Fruit fly (Drosophila melanogaster) whole organism, embryonic: Measurements from ENCODE around the gene Tis11.
A peak's percentile ranks its signal among the peaks of the same experiment; 100 is the strongest.

ENCODE experiments used
- Atf3 ChIP-seq: fragments of 200-800 bp; sonication (Bioruptor generic); optimal IDR thresholded peaks from 3 replicates; lab custom pipeline; 2016; ENCODE audit warnings: missing biosample characterization, missing genetic modification characterization
- Bgb ChIP-seq: fragments of 200-800 bp; sonication (Bioruptor generic); IDR thresholded peaks from 2 replicates; pipeline ENCODE4 v1.3.6; 2022; ENCODE audit warnings: missing biosample characterization, missing genetic modification characterization; ENCODE audit not compliant: partially characterized antibody
- CG11560 ChIP-seq: fragments of 200-800 bp; sonication (Bioruptor generic); IDR thresholded peaks from 3 replicates; pipeline ENCODE4 v1.3.6; 2022; ENCODE audit warnings: missing biosample characterization, missing genetic modification characterization
- CG11723 ChIP-seq: fragments of 200-800 bp; sonication (Bioruptor generic); optimal IDR thresholded peaks from 2 replicates; lab custom pipeline; 2017; ENCODE audit warnings: missing biosample characterization, mild to moderate bottlenecking, missing genetic modification characterization
- CG12104 ChIP-seq: fragments of 200-800 bp; sonication (Bioruptor generic); optimal IDR thresholded peaks from 3 replicates; lab custom pipeline; 2016; ENCODE audit warnings: missing biosample characterization, missing genetic modification characterization
- CG1233 ChIP-seq: fragments of 200-800 bp; sonication (Bioruptor generic); optimal IDR thresholded peaks from 4 replicates; lab custom pipeline; 2018; ENCODE audit warnings: missing biosample characterization, mild to moderate bottlenecking, missing genetic modification characterization
- CG12659 ChIP-seq: fragments of 200-800 bp; sonication (Bioruptor generic); optimal IDR thresholded peaks from 3 replicates; lab custom pipeline; 2017; ENCODE audit warnings: mild to moderate bottlenecking, missing biosample characterization, missing genetic modification reagents, missing genetic modification characterization
- CG13296 ChIP-seq: fragments of 200-800 bp; sonication (Bioruptor generic); optimal IDR thresholded peaks from 3 replicates; lab custom pipeline; 2018; ENCODE audit warnings: missing biosample characterization, mild to moderate bottlenecking, missing genetic modification characterization
- CG13624 ChIP-seq: fragments of 200-800 bp; sonication (Bioruptor generic); optimal IDR thresholded peaks from 2 replicates; lab custom pipeline; 2016; ENCODE audit warnings: missing biosample characterization, missing genetic modification characterization
- CG18011 ChIP-seq: fragments of 200-800 bp; sonication (Bioruptor generic); optimal IDR thresholded peaks from 2 replicates; lab custom pipeline; 2017; ENCODE audit warnings: missing biosample characterization, missing genetic modification characterization, mild to moderate bottlenecking, moderate library complexity, missing genotype
- CG18476 ChIP-seq: fragments of 200-800 bp; sonication (Bioruptor generic); optimal IDR thresholded peaks from 2 replicates; lab custom pipeline; 2016; ENCODE audit warnings: missing biosample characterization, mild to moderate bottlenecking, missing genetic modification characterization
- CG2202 ChIP-seq: fragments of 200-800 bp; sonication (Bioruptor generic); optimal IDR thresholded peaks from 2 replicates; lab custom pipeline; 2018; ENCODE audit warnings: missing biosample characterization, mild to moderate bottlenecking, missing genetic modification characterization
- CG2875 ChIP-seq: fragments of 200-800 bp; sonication (Bioruptor generic); optimal IDR thresholded peaks from 2 replicates; lab custom pipeline; 2017; ENCODE audit warnings: missing biosample characterization, mild to moderate bottlenecking, missing genetic modification characterization, missing genetic modification reagents
- CG31365 ChIP-seq: fragments of 200-800 bp; sonication (Bioruptor generic); optimal IDR thresholded peaks from 2 replicates; lab custom pipeline; 2018; ENCODE audit warnings: missing biosample characterization, mild to moderate bottlenecking, missing genetic modification characterization
- CG32772 ChIP-seq: fragments of 200-800 bp; sonication (Bioruptor generic); IDR thresholded peaks from 2 replicates; pipeline ENCODE4 v1.3.6; 2022; ENCODE audit warnings: missing biosample characterization, missing genetic modification characterization
- CG3995 ChIP-seq: fragments of 200-800 bp; sonication (Bioruptor generic); optimal IDR thresholded peaks from 3 replicates; lab custom pipeline; 2016; ENCODE audit warnings: missing biosample characterization, missing genetic modification characterization
- CG4328 ChIP-seq: fragments of 200-800 bp; sonication (Bioruptor generic); optimal IDR thresholded peaks from 3 replicates; lab custom pipeline; 2017; ENCODE audit warnings: missing biosample characterization, missing genetic modification reagents, missing genetic modification characterization
- CG5953 ChIP-seq: fragments of 200-800 bp; sonication (Bioruptor generic); IDR thresholded peaks from 2 replicates; pipeline ENCODE4 v1.3.6; 2022; ENCODE audit warnings: missing biosample characterization, missing genetic modification characterization
- CG6813 ChIP-seq: fragments of 200-800 bp; sonication (Bioruptor generic); optimal IDR thresholded peaks from 2 replicates; lab custom pipeline; 2017; ENCODE audit warnings: missing biosample characterization, missing genetic modification characterization, mild to moderate bottlenecking, moderate library complexity, missing genetic modification reagents
- CG9437 ChIP-seq: fragments of 200-800 bp; sonication (Bioruptor generic); optimal IDR thresholded peaks from 2 replicates; lab custom pipeline; 2018; ENCODE audit warnings: missing biosample characterization, mild to moderate bottlenecking, missing genetic modification characterization
- Gug ChIP-seq: fragments of 200-800 bp; sonication (Bioruptor generic); IDR thresholded peaks from 4 replicates; pipeline ENCODE4 v1.3.6; 2022; ENCODE audit warnings: missing biosample characterization, missing genetic modification characterization
- HmgZ ChIP-seq: fragments of 200-800 bp; sonication (Bioruptor generic); optimal IDR thresholded peaks from 2 replicates; lab custom pipeline; 2018; ENCODE audit warnings: missing biosample characterization, mild to moderate bottlenecking, missing genetic modification characterization
- Myb ChIP-seq: fragments of 200-800 bp; sonication (Bioruptor generic); optimal IDR thresholded peaks from 2 replicates; lab custom pipeline; 2016; ENCODE audit warnings: missing biosample characterization, missing genetic modification characterization
- Nf-YA ChIP-seq: fragments of 200-800 bp; sonication (Bioruptor generic); IDR thresholded peaks from 2 replicates; pipeline ENCODE4 v1.3.6; 2022; ENCODE audit warnings: missing biosample characterization, missing genetic modification characterization
- Oaz ChIP-seq: fragments of 200-800 bp; sonication (Bioruptor generic); IDR thresholded peaks from 2 replicates; pipeline ENCODE4 v1.3.6; 2022; ENCODE audit warnings: missing biosample characterization, missing genetic modification characterization
- Pdp1 ChIP-seq, 2 experiments: fragments of 200-800 bp; sonication (Bioruptor generic); optimal IDR thresholded peaks; 3 replicates each; lab custom pipeline; 2016; ENCODE audit warnings: missing biosample characterization in 2 of 2, missing genetic modification characterization in 2 of 2, mild to moderate bottlenecking in 1 of 2, moderate library complexity in 1 of 2
- Poxn ChIP-seq: fragments of 200-800 bp; sonication (Bioruptor generic); IDR thresholded peaks from 2 replicates; pipeline ENCODE4 v1.3.6; 2022; ENCODE audit warnings: missing biosample characterization, missing genetic modification characterization
- Usf ChIP-seq: fragments of 200-800 bp; sonication (Bioruptor generic); optimal IDR thresholded peaks from 2 replicates; lab custom pipeline; 2017; ENCODE audit warnings: missing genotype, missing biosample characterization, missing genetic modification characterization
- al ChIP-seq: fragments of 200-800 bp; sonication (Bioruptor generic); IDR thresholded peaks from 2 replicates; pipeline ENCODE4 v1.3.6; 2022; ENCODE audit warnings: missing biosample characterization, missing genetic modification characterization
- ase ChIP-seq: fragments of 200-800 bp; sonication (Bioruptor generic); IDR thresholded peaks from 3 replicates; pipeline ENCODE4 v1.3.6; 2022; ENCODE audit warnings: missing biosample characterization, missing genetic modification characterization
- az2 ChIP-seq: fragments of 200-800 bp; sonication (Bioruptor generic); optimal IDR thresholded peaks from 3 replicates; lab custom pipeline; 2016; ENCODE audit warnings: missing biosample characterization, missing genetic modification characterization
- br ChIP-seq: fragments of >200 bp; optimal IDR thresholded peaks from 2 replicates; lab custom pipeline; 2017
- bsh ChIP-seq, 2 experiments: fragments of 200-800 bp; sonication (Bioruptor generic); optimal IDR thresholded peaks; 2 replicates each; lab custom pipeline; 2017 to 2018; ENCODE audit warnings: mild to moderate bottlenecking in 2 of 2, missing biosample characterization in 2 of 2, missing genetic modification characterization in 2 of 2, moderate library complexity in 1 of 2
- btn ChIP-seq: fragments of 200-800 bp; sonication (Bioruptor generic); optimal IDR thresholded peaks from 2 replicates; lab custom pipeline; 2016; ENCODE audit warnings: missing biosample characterization, missing genetic modification characterization
- corto ChIP-seq: fragments of 200-800 bp; sonication (Bioruptor generic); optimal IDR thresholded peaks from 2 replicates; lab custom pipeline; 2016; ENCODE audit warnings: missing biosample characterization, mild to moderate bottlenecking, missing genetic modification characterization, moderate library complexity
- cwo ChIP-seq: fragments of 200-800 bp; sonication (Bioruptor generic); optimal IDR thresholded peaks from 3 replicates; lab custom pipeline; 2017; ENCODE audit warnings: missing biosample characterization, missing genetic modification characterization, mild to moderate bottlenecking, moderate library complexity, missing genetic modification reagents
- disco-r ChIP-seq: fragments of 200-800 bp; sonication (Bioruptor generic); optimal IDR thresholded peaks from 2 replicates; lab custom pipeline; 2016; ENCODE audit warnings: missing biosample characterization, missing genetic modification characterization
- eyg ChIP-seq: fragments of 200-800 bp; sonication (Bioruptor generic); optimal IDR thresholded peaks from 3 replicates; lab custom pipeline; 2016; ENCODE audit warnings: missing biosample characterization, missing genetic modification characterization
- jigr1 ChIP-seq: fragments of 200-800 bp; sonication (Bioruptor generic); IDR thresholded peaks from 3 replicates; pipeline ENCODE4 v1.3.6; 2022; ENCODE audit warnings: missing biosample characterization, missing genetic modification characterization
- ken ChIP-seq: fragments of 200-800 bp; sonication (Bioruptor generic); IDR thresholded peaks from 3 replicates; pipeline ENCODE4 v1.3.6; 2022; ENCODE audit warnings: missing biosample characterization, missing genetic modification characterization
- luna ChIP-seq: fragments of 200-800 bp; sonication (Bioruptor generic); optimal IDR thresholded peaks from 2 replicates; lab custom pipeline; 2016; ENCODE audit warnings: missing biosample characterization, missing genetic modification characterization
- nerfin-1 ChIP-seq: fragments of 200-800 bp; sonication (Bioruptor generic); optimal IDR thresholded peaks from 3 replicates; lab custom pipeline; 2019; ENCODE audit warnings: missing biosample characterization, mild to moderate bottlenecking, missing genetic modification characterization, moderate library complexity
- pzg ChIP-seq: fragments of 200-800 bp; sonication (Bioruptor generic); optimal IDR thresholded peaks from 3 replicates; lab custom pipeline; 2018; ENCODE audit warnings: missing biosample characterization, mild to moderate bottlenecking, missing genetic modification characterization, moderate library complexity
- row ChIP-seq: fragments of 200-800 bp; sonication (Bioruptor generic); IDR thresholded peaks from 3 replicates; pipeline ENCODE4 v1.3.6; 2022; ENCODE audit warnings: missing biosample characterization, missing genetic modification characterization
- sqz ChIP-seq: fragments of 200-800 bp; sonication (Bioruptor generic); optimal IDR thresholded peaks from 3 replicates; lab custom pipeline; 2018; ENCODE audit warnings: missing biosample characterization, mild to moderate bottlenecking, missing genetic modification characterization
- vnd ChIP-seq: fragments of 200-800 bp; sonication (Bioruptor generic); IDR thresholded peaks from 3 replicates; pipeline ENCODE4 v1.3.6; 2022; ENCODE audit warnings: missing biosample characterization, missing genetic modification characterization; ENCODE audit not compliant: partially characterized antibody
- wek ChIP-seq: fragments of 200-800 bp; sonication (Bioruptor generic); optimal IDR thresholded peaks from 3 replicates; lab custom pipeline; 2018; ENCODE audit warnings: missing biosample characterization, mild to moderate bottlenecking, missing genetic modification characterization, moderate library complexity
- z ChIP-seq: fragments of 200-800 bp; sonication (Bioruptor generic); IDR thresholded peaks from 3 replicates; pipeline ENCODE4 v1.3.6; 2022; ENCODE audit warnings: missing biosample characterization, missing genetic modification characterization
- zen2 ChIP-seq: fragments of 200-800 bp; sonication (Bioruptor generic); IDR thresholded peaks from 3 replicates; pipeline ENCODE4 v1.3.6; 2022; ENCODE audit warnings: missing biosample characterization, missing genetic modification characterization; ENCODE audit not compliant: partially characterized antibody

The Tis11 gene

DNA sequence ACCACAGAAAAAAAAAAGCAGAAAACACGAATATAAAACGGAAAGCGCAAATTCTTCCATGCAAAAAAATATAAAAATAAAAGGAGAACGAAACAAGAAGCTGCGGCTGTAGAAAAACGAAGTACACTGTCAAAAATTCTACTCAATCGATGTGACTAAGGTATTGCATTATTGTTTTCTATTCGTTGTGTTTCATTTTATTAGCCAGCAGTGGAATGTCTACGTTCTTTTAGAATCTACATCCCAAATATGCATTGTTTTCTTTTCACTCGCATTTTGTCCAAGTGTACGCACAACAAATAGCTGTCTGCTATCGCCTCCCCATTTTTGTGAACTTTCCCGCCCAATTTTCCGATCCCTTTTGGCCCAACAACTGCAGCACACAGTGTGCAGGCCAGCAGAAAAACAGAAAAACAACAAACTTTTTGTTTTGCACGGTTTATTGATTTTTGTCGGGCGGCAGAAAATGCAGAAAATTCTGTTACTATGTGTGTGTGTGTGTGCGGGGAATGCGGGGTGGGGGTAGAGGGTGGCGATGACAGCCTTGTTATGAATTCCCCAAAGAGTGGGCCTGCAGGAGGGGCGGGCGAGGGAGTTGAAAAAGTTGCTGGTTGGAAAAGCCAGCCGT, 60.1 kb downstream of the Tis11 start (continued):
- no peak for TF ChIP-seq CG1233
- peak; percentile 58 for TF ChIP-seq CG6813
- TF ChIP-seq CG18011: peak; percentile 6
- TF ChIP-seq zen2 (GFP tag; lab: Robert Waterston, UW): no peak
- peak; percentile 49 for TF ChIP-seq eyg
- peak; percentile 28 for TF ChIP-seq disco-r (GFP tag; lab: Kevin White, UChicago)
- no peak for TF ChIP-seq Usf (GFP tag; lab: Kevin White, UChicago)
- 0 out of 3 replicates have a peak, but pooled peaks have one; percentile 49 for TF ChIP-seq ase (GFP tag; lab: Robert Waterston, UW)
- peak; percentile 51 to 79 for TF ChIP-seq Pdp1 (GFP tag; optimal IDR thresholded peaks at IDR 0.05; lab: Kevin White, UChicago)
- TF ChIP-seq Poxn (GFP tag; lab: Robert Waterston, UW): no peak
- TF ChIP-seq Gug (GFP tag; lab: Robert Waterston, UW): peak; percentile 60; the same call in 3 of the 4 replicates
- TF ChIP-seq CG2875 (GFP tag; lab: Kevin White, UChicago): peak; percentile 46
- no peak for TF ChIP-seq CG5953 (GFP tag; lab: Robert Waterston, UW)
- TF ChIP-seq luna (GFP tag; lab: Kevin White, UChicago): no peak
- TF ChIP-seq cwo: peak; percentile 55
- peak; percentile 22 for TF ChIP-seq CG18476 (GFP tag; lab: Kevin White, UChicago)
- TF ChIP-seq CG31365 (tag; lab: Kevin White, UChicago): no peak
- peak; percentile 49 for TF ChIP-seq sqz
- peak; percentile 50 for TF ChIP-seq CG13296 (GFP tag; lab: Kevin White, UChicago)
- TF ChIP-seq br (lab: Kevin White, UChicago): no peak
- peak; percentile 26 for TF ChIP-seq HmgZ (tag; lab: Kevin White, UChicago)
- TF ChIP-seq Bgb (GFP tag; lab: Robert Waterston, UW): no peak
- no peak for TF ChIP-seq Nf-YA
- peak; percentile 53; the same call in 1 of the 2 replicates for TF ChIP-seq Oaz (GFP tag; lab: Robert Waterston, UW)
- TF ChIP-seq az2 (GFP tag; lab: Kevin White, UChicago): peak; percentile 74
- no peak for TF ChIP-seq CG11560 (tag; lab: Robert Waterston, UW)
- no peak for TF ChIP-seq ken
- peak; percentile 14 for TF ChIP-seq wek
- peak; percentile 21 for TF ChIP-seq CG12104
- TF ChIP-seq corto: peak; percentile 49
- peak; percentile 54 for TF ChIP-seq btn (GFP tag; lab: Kevin White, UChicago)
- no peak for TF ChIP-seq vnd (GFP tag; lab: Robert Waterston, UW)
- TF ChIP-seq Atf3: peak; percentile 53
- no peak for TF ChIP-seq CG2202 (tag; lab: Kevin White, UChicago)
- peak; percentile 70 to 83 for TF ChIP-seq bsh (GFP tag; optimal IDR thresholded peaks at IDR 0.05; lab: Kevin White, UChicago)
- TF ChIP-seq z (GFP tag; lab: Robert Waterston, UW): no peak
- TF ChIP-seq pzg (GFP tag; lab: Kevin White, UChicago): no peak
- peak; percentile 57 for TF ChIP-seq CG12659
- peak; percentile 7 for TF ChIP-seq CG11723
- TF ChIP-seq nerfin-1 (tag; lab: Kevin White, UChicago): peak; percentile 19
- TF ChIP-seq CG3995 (GFP tag; lab: Kevin White, UChicago): peak; percentile 10
- TF ChIP-seq row (GFP tag; lab: Robert Waterston, UW): peak; percentile 74
- peak; percentile 74 for TF ChIP-seq CG13624 (GFP tag; lab: Kevin White, UChicago)
- 0 out of 2 replicates have a peak, but pooled peaks have one; percentile 12 for TF ChIP-seq al (GFP tag; lab: Robert Waterston, UW)
- TF ChIP-seq CG32772 (GFP tag; lab: Robert Waterston, UW): peak; percentile 40; the same call in 1 of the 2 replicates
- no peak for TF ChIP-seq CG4328 (GFP tag; lab: Kevin White, UChicago)
- peak; percentile 54 for TF ChIP-seq CG9437 (GFP tag; lab: Kevin White, UChicago)
- TF ChIP-seq jigr1: no peak
- TF ChIP-seq Myb: peak; percentile 48
